Worm (Caenorhabditis elegans): Measurements from ENCODE around the gene nlp-28.

- TF ChIP-seq lsy-2 (tag; optimal IDR thresholded peaks at IDR 0.05) (no peak), elt-1 (tag; optimal IDR thresholded peaks at IDR 0.05) (no peak), lin-13 (GFP tag; optimal IDR thresholded peaks at IDR 0.05) (no peak)
These were observed 48.1 kb downstream of the nlp-28 start, which contains the start of gene C49G7.13 for ce11 chrV:4035811-4036210.
